Fruit fly (Drosophila melanogaster) whole organism: ENCODE results near the gene Psn.

ENCODE experiments used
- CG8478 ChIP-seq: fragments of >200 bp; optimal IDR thresholded peaks from 2 replicates; lab custom pipeline; 2018; ENCODE audit warnings: inconsistent platforms
- EcR ChIP-seq, 2 experiments: fragments of >200 bp; optimal IDR thresholded peaks; 2 replicates each; lab custom pipeline; 2017; ENCODE audit warnings: missing biosample characterization in 2 of 2, missing genetic modification characterization in 2 of 2, missing genetic modification reagents in 2 of 2

DNA sequence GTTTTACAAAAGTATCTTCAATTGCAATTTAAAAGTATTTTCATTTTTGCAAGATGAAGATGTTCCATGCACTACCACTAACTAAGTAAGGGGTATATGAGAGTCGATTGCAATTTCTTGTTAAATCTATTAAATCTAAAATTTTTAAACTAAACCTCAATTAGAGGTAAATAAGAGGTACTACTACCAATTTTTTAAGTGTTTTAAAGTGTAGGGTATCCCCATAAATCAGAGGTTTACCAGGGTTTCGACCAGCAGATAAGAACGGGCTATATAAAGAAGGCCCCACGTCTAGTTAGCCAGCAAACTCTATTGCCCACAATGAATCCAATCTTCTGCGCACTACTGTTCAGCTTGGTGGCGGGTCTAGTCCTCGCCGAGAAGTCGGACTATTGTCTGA, 28.1 kb downstream of the Psn start, which contains the start of gene mag:
- TF ChIP-seq EcR (GFP tag; optimal IDR thresholded peaks at IDR 0.05; lab: Kevin White, UChicago) (no peak), CG8478 (lab: Kevin White, UChicago) (no peak)
